Fruit fly (Drosophila melanogaster) whole organism, adult: ENCODE results near the gene Sos.

ENCODE experiments used
- CG11617 ChIP-seq: fragments of 200-800 bp; sonication (Bioruptor generic); optimal IDR thresholded peaks from 2 replicates; lab custom pipeline; 2017; ENCODE audit warnings: mild to moderate bottlenecking, missing biosample characterization, missing genetic modification reagents, missing genetic modification characterization
- CG12768 ChIP-seq: fragments of 200-800 bp; sonication (Bioruptor generic); optimal IDR thresholded peaks from 2 replicates; lab custom pipeline; 2017; ENCODE audit warnings: missing biosample characterization, missing genetic modification characterization, mild to moderate bottlenecking, moderate library complexity, missing genetic modification reagents
- CG14711 ChIP-seq: fragments of 200-800 bp; sonication (Bioruptor generic); optimal IDR thresholded peaks from 2 replicates; lab custom pipeline; 2018; ENCODE audit warnings: missing biosample characterization, mild to moderate bottlenecking, missing genetic modification characterization, moderate library complexity
- CG1620 ChIP-seq: fragments of 200-800 bp; sonication (Bioruptor generic); optimal IDR thresholded peaks from 2 replicates; lab custom pipeline; 2016; ENCODE audit warnings: missing biosample characterization, missing genetic modification characterization
- CG33017 ChIP-seq: fragments of 200-800 bp; sonication (Bioruptor generic); optimal IDR thresholded peaks from 2 replicates; lab custom pipeline; 2018; ENCODE audit warnings: missing biosample characterization, mild to moderate bottlenecking, missing genetic modification characterization, moderate library complexity
- CG5204 ChIP-seq: fragments of 200-800 bp; sonication (Bioruptor generic); optimal IDR thresholded peaks from 2 replicates; lab custom pipeline; 2016; ENCODE audit warnings: missing biosample characterization, missing genetic modification characterization
- CG7045 ChIP-seq: fragments of 200-800 bp; sonication (Bioruptor generic); optimal IDR thresholded peaks from 2 replicates; lab custom pipeline; 2017; ENCODE audit warnings: missing biosample characterization, mild to moderate bottlenecking, missing genetic modification characterization
- CG7101 ChIP-seq: fragments of 200-800 bp; sonication (Bioruptor generic); optimal IDR thresholded peaks from 2 replicates; lab custom pipeline; 2018; ENCODE audit warnings: missing biosample characterization, mild to moderate bottlenecking, missing genetic modification characterization, moderate library complexity
- Clk ChIP-seq: fragments of 200-800 bp; sonication (Bioruptor generic); optimal IDR thresholded peaks from 2 replicates; lab custom pipeline; 2017; ENCODE audit warnings: missing biosample characterization, missing genetic modification characterization
- Crg-1 ChIP-seq: fragments of 200-800 bp; sonication (Bioruptor generic); optimal IDR thresholded peaks from 2 replicates; lab custom pipeline; 2016; ENCODE audit warnings: missing biosample characterization, missing genetic modification characterization
- Hr96 ChIP-seq: fragments of 200-800 bp; sonication (Bioruptor generic); optimal IDR thresholded peaks from 2 replicates; lab custom pipeline; 2016; ENCODE audit warnings: missing biosample characterization, missing genetic modification characterization
- Mnt ChIP-seq: fragments of 200-800 bp; sonication (Bioruptor generic); optimal IDR thresholded peaks from 2 replicates; lab custom pipeline; 2016; ENCODE audit warnings: missing biosample characterization, mild to moderate bottlenecking, missing genetic modification characterization
- bab1 ChIP-seq: fragments of 200-800 bp; sonication (Bioruptor generic); optimal IDR thresholded peaks from 3 replicates; lab custom pipeline; 2019; ENCODE audit warnings: missing biosample characterization, mild to moderate bottlenecking, missing genetic modification characterization, moderate library complexity
- cic ChIP-seq: fragments of 200-800 bp; sonication (Bioruptor generic); optimal IDR thresholded peaks from 2 replicates; lab custom pipeline; 2017; ENCODE audit warnings: missing biosample characterization, mild to moderate bottlenecking, missing genetic modification characterization, moderate library complexity
- cnc ChIP-seq, 2 experiments: fragments of >200 bp; optimal IDR thresholded peaks; 2 replicates each; lab custom pipeline; 2017
- kay ChIP-seq: fragments of 200-800 bp; sonication (Bioruptor generic); peaks from one replicate; lab custom pipeline; 2016; ENCODE audit warnings: missing biosample characterization, missing genetic modification characterization, borderline replicate concordance
- ovo ChIP-seq: fragments of 200-800 bp; sonication (Bioruptor generic); optimal IDR thresholded peaks from 2 replicates; lab custom pipeline; 2016; ENCODE audit warnings: missing biosample characterization, missing genetic modification characterization
- pad ChIP-seq: fragments of 200-800 bp; sonication (Bioruptor generic); optimal IDR thresholded peaks from 3 replicates; lab custom pipeline; 2017; ENCODE audit warnings: missing biosample characterization, missing genetic modification characterization, mild to moderate bottlenecking, moderate library complexity, missing genetic modification reagents
- tj ChIP-seq: fragments of 200-800 bp; sonication (Bioruptor generic); optimal IDR thresholded peaks from 3 replicates; lab custom pipeline; 2017; ENCODE audit warnings: missing biosample characterization, mild to moderate bottlenecking, missing genetic modification characterization, moderate library complexity
- toe ChIP-seq: fragments of 200-800 bp; sonication (Bioruptor generic); optimal IDR thresholded peaks from 2 replicates; lab custom pipeline; 2016; ENCODE audit warnings: missing biosample characterization, missing genetic modification characterization

Gene Sos

dm6 chr2L:13842572-13842971 is 29.0 kb downstream of the Sos start:
- TF ChIP-seq toe (GFP tag; lab: Kevin White, UChicago) (no peak), ovo (no peak), CG5204 (GFP tag; lab: Kevin White, UChicago) (no peak), Mnt (no peak), tj (GFP tag; lab: Kevin White, UChicago) (no peak), Hr96 (GFP tag; lab: Kevin White, UChicago) (no peak), kay (no peak)

- peak; percentile 43 for TF ChIP-seq CG11617 (GFP tag; lab: Kevin White, UChicago)
- TF ChIP-seq ovo: no peak
- TF ChIP-seq Clk (GFP tag; lab: Kevin White, UChicago): no peak
- no peak for TF ChIP-seq CG12768 (GFP tag; lab: Kevin White, UChicago)
- no peak for TF ChIP-seq CG5204 (GFP tag; lab: Kevin White, UChicago)
- no peak for TF ChIP-seq cnc (optimal IDR thresholded peaks at IDR 0.05; lab: Kevin White, UChicago)
- TF ChIP-seq Mnt: no peak
- TF ChIP-seq CG7101 (tag; lab: Kevin White, UChicago): peak; percentile 44
- no peak for TF ChIP-seq toe (GFP tag; lab: Kevin White, UChicago)
- TF ChIP-seq bab1 (GFP tag; lab: Kevin White, UChicago): no peak
- TF ChIP-seq CG14711 (tag; lab: Kevin White, UChicago): peak; percentile 22
- TF ChIP-seq kay: no peak
- TF ChIP-seq Hr96 (GFP tag; lab: Kevin White, UChicago): no peak
- TF ChIP-seq pad: no peak
- TF ChIP-seq CG1620 (GFP tag; lab: Kevin White, UChicago): no peak
- peak; percentile 5 for TF ChIP-seq CG7045 (GFP tag; lab: Kevin White, UChicago)
- TF ChIP-seq CG33017 (tag; lab: Kevin White, UChicago): peak; percentile 54
- no peak for TF ChIP-seq cic (GFP tag; lab: Kevin White, UChicago)
- TF ChIP-seq tj (GFP tag; lab: Kevin White, UChicago): no peak
- TF ChIP-seq Crg-1: no peak
Observed at dm6 chr2L:13843692-13844284, 30.2 kb downstream of the Sos start, which contains the start of gene CG33306. TSS of gene CG33306 (minus strand) at chr2L:13843742.

DNA sequence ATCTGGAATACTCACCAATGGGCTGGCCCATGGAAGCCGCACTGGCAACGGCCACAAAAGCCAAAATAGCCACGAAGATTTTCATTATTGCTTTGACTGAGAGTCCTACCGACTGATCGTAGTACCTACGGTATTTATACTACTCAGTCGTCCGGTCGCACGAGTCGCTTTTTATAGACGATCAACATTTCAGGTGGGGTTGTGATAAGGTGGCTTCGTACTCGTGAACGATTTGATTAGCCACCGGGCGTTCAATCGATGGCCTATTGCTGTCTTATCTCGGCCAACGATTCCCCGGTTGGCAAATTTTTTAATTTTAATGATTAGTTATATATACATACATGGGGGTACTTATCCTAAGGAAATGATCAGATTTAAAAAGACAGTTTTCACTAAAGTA is 31.6 kb downstream of the Sos start, which contains the start of gene CG8997:
CG8997 (minus strand) TSS at position 148 of the 400 bp plus-strand sequence.
- TF ChIP-seq CG7045 (GFP tag; lab: Kevin White, UChicago): no peak
- no peak for TF ChIP-seq CG11617 (GFP tag; lab: Kevin White, UChicago)
- TF ChIP-seq tj (GFP tag; lab: Kevin White, UChicago): no peak
- TF ChIP-seq CG1620 (GFP tag; lab: Kevin White, UChicago): no peak
- TF ChIP-seq Mnt: peak; percentile 23
- peak; percentile 1 for TF ChIP-seq CG12768 (GFP tag; lab: Kevin White, UChicago)
- TF ChIP-seq kay: peak; percentile 75
- TF ChIP-seq Hr96 (GFP tag; lab: Kevin White, UChicago): no peak
- TF ChIP-seq CG5204 (GFP tag; lab: Kevin White, UChicago): no peak
- no peak for TF ChIP-seq CG33017 (tag; lab: Kevin White, UChicago)

DNA sequence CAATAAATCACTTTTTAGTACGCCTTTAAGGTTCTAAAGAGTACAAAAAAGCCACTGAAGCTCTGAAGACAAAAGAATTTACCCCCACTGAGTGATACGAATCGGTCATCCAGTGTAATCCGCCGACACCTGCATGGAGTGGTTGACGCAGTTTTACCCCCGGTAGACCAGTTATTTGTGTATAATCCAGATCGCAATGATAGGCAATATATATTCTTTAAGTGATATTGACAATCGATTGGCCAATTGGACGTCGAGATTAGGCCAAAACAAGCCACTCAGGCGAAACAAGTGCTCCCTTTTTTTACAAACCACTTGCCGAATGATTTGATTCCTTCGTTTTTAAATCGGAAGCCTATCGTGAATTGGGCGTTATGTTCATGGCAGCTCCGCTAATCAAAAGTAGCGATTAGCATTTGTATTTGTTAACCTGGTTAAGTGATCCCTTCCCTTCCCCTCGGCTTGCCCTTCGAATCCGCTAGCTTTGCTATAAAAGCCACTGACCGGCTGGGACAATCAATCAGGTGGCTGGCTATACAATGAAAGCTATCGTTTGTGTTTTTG is 32.7 kb downstream of the Sos start, which contains the start of gene CG7916:
CG7916 (plus strand) TSS at position 514 of the 564 bp plus-strand sequence.
- TF ChIP-seq Clk (GFP tag; lab: Kevin White, UChicago) (no peak), CG14711 (tag; lab: Kevin White, UChicago) (no peak), ovo (no peak), Crg-1 (no peak), CG1620 (GFP tag; lab: Kevin White, UChicago) (no peak), CG5204 (GFP tag; lab: Kevin White, UChicago) (no peak), CG12768 (GFP tag; lab: Kevin White, UChicago) (peak; percentile 30), CG33017 (tag; lab: Kevin White, UChicago) (no peak), pad (peak; percentile 17), Hr96 (GFP tag; lab: Kevin White, UChicago) (peak; percentile 6), kay (no peak), cnc (optimal IDR thresholded peaks at IDR 0.05; lab: Kevin White, UChicago) (no peak), cic (GFP tag; lab: Kevin White, UChicago) (peak; percentile 54), CG11617 (GFP tag; lab: Kevin White, UChicago) (no peak), CG7101 (tag; lab: Kevin White, UChicago) (no peak)

DNA sequence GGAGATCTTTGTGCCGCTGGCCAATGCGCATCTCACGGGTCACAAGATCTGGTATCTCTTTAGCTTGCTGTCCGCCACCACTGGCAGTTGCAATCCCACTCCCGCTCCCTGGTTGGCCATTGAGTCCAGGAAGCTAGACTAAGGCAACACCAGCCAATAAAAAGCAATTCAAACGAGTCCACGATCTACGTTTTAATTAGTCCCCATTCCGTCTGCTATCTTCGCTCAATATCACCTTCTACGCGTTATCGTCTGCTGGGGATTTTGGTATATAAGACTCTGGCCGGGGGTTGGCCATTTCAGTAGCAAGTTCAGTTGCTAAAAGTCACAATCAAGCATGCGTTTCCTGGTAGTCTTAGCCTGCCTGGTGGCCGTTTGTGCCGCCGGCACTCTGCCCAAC is 34.0 kb downstream of the Sos start, which contains the start of gene CG7953:
CG7953 (plus strand) TSS at position 301 of the 400 bp plus-strand sequence.
- TF ChIP-seq bab1 (GFP tag; lab: Kevin White, UChicago) (no peak), CG1620 (GFP tag; lab: Kevin White, UChicago) (no peak), cnc (optimal IDR thresholded peaks at IDR 0.05; lab: Kevin White, UChicago) (no peak), Crg-1 (no peak), kay (no peak), toe (GFP tag; lab: Kevin White, UChicago) (no peak)

dm6 chr2L:13849125-13849524 is 35.5 kb downstream of the Sos start, which contains the start of gene CG7968:
TSS of gene CG7968 (plus strand) at chr2L:13849400.
- no peak for TF ChIP-seq bab1 (GFP tag; lab: Kevin White, UChicago)
- TF ChIP-seq ovo: no peak
- no peak for TF ChIP-seq toe (GFP tag; lab: Kevin White, UChicago)
- no peak for TF ChIP-seq cnc (optimal IDR thresholded peaks at IDR 0.05; lab: Kevin White, UChicago)
- TF ChIP-seq CG11617 (GFP tag; lab: Kevin White, UChicago): no peak
- TF ChIP-seq CG1620 (GFP tag; lab: Kevin White, UChicago): no peak
- no peak for TF ChIP-seq pad
- no peak for TF ChIP-seq Clk (GFP tag; lab: Kevin White, UChicago)
